Fruit fly (Drosophila melanogaster): ENCODE measurements around the gene CG11035.

Gene CG11035

DNA sequence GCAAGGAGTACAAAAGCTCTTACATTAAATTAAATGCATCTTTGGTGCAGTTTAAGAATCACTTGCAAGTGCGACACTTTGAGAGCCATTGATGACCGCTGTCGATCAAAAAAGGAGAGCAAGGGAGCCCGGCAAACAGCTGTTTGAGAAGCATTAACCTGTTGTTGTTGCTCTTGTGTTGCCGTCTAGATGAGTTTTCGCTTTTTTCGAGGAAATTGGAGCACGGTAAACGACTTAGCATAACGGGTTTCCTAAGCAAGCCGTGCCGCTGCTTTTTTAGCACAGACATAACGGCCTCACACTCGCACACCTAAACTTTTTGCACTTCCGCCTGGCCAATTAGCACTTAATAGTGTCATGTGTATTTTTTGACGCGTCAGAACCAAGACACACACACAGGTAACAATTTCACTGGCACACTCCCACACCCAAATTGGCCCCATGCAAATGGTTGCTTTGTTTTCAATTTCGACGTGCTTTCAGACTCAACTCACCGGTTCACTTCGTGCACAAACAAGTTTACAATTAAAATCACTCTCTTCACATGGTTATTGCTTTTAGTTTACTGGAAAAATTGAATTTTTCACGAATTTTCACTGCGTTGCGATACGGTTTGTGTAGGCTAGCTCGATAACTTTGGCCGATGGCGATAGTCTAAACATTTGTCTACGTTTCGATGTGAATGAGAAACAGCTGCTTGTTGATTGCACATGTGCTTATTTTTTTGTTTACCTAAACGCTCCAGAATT, 2.5 kb downstream of the CG11035 start, which contains the start of the genes CG10903 and CG2747 (continued):
- TF ChIP-seq sna (GFP tag; IDR thresholded peaks at IDR 0.05; ENCODE audit: partially characterized antibody) (no peak), CG15514 (GFP tag; optimal IDR thresholded peaks at IDR 0.05) (peak; percentile 94), peb (GFP tag; IDR thresholded peaks at IDR 0.05) (no peak), Poxn (GFP tag; IDR thresholded peaks at IDR 0.05) (no peak), nom (GFP tag; optimal IDR thresholded peaks at IDR 0.05) (no peak), CkIIα-i1 (GFP tag; IDR thresholded peaks at IDR 0.05) (no peak), CG10979 (tag; optimal IDR thresholded peaks at IDR 0.05) (no peak), Nf-YB (GFP tag; optimal IDR thresholded peaks at IDR 0.05) (no peak), Six4 (GFP tag; optimal IDR thresholded peaks at IDR 0.05) (no peak), dpn (GFP tag; optimal IDR thresholded peaks at IDR 0.05) (peak in 1 of 2 experiments; percentile 10), tna (GFP tag; IDR thresholded peaks at IDR 0.05; ENCODE audit: partially characterized antibody) (peak; percentile 35), dati (GFP tag; IDR thresholded peaks at IDR 0.05) (no peak), Bteb2 (GFP tag; optimal IDR thresholded peaks at IDR 0.05) (no peak), zf30C (GFP tag; optimal IDR thresholded peaks at IDR 0.05) (no peak), Hr3 (GFP tag; optimal IDR thresholded peaks at IDR 0.05) (no peak), hkb (optimal IDR thresholded peaks at IDR 0.05) (no peak), hkb (GFP tag; IDR thresholded peaks at IDR 0.05) (no peak), CG6791 (GFP tag; IDR thresholded peaks at IDR 0.05; ENCODE audit: partially characterized antibody) (peak; percentile 68; the same call in 2 of the 3 replicates), CG6689 (GFP tag; IDR thresholded peaks at IDR 0.05) (no peak), ato (GFP tag; IDR thresholded peaks at IDR 0.05; ENCODE audit: partially characterized antibody) (peak; percentile 46; the same call in 1 of the 2 replicates), NK7.1 (GFP tag; optimal IDR thresholded peaks at IDR 0.05) (no peak), CG8290 (GFP tag; optimal IDR thresholded peaks at IDR 0.05) (no peak), CG8290 (tag; optimal IDR thresholded peaks at IDR 0.05) (no peak), tx (GFP tag; optimal IDR thresholded peaks at IDR 0.05) (peak; percentile 61), tin (GFP tag; optimal IDR thresholded peaks at IDR 0.05) (no peak), CG30403 (GFP tag; optimal IDR thresholded peaks at IDR 0.05) (no peak), bab2 (GFP tag; optimal IDR thresholded peaks at IDR 0.05) (no peak), CG2129 (GFP tag; IDR thresholded peaks at IDR 0.05; ENCODE audit: partially characterized antibody) (no peak; the same call in 1 of the 2 replicates), ken (GFP tag; IDR thresholded peaks at IDR 0.05) (no peak), p53 (GFP tag; optimal IDR thresholded peaks at IDR 0.05) (peak; percentile 36), emc (GFP tag; optimal IDR thresholded peaks at IDR 0.05) (no peak), Kr (GFP tag; optimal IDR thresholded peaks at IDR 0.05) (no peak), da (GFP tag; optimal IDR thresholded peaks at IDR 0.05) (no peak), gsb (GFP tag; IDR thresholded peaks at IDR 0.05) (no peak), run (tag; optimal IDR thresholded peaks at IDR 0.05) (no peak), CG2116 (GFP tag; optimal IDR thresholded peaks at IDR 0.05) (peak; percentile 61), CG6765 (GFP tag; optimal IDR thresholded peaks at IDR 0.05) (no peak), CG1832 (GFP tag; optimal IDR thresholded peaks at IDR 0.05) (no peak), phol (tag; optimal IDR thresholded peaks at IDR 0.05) (peak; percentile 43), twi (tag; optimal IDR thresholded peaks at IDR 0.05) (peak; percentile 45), CG4707 (GFP tag; optimal IDR thresholded peaks at IDR 0.05) (no peak), gcm (GFP tag; optimal IDR thresholded peaks at IDR 0.05) (no peak), Adf1 (GFP tag; IDR thresholded peaks at IDR 0.05) (no peak), CG17829 (tag; optimal IDR thresholded peaks at IDR 0.05) (peak; percentile 17), Chrac-16 (GFP tag; optimal IDR thresholded peaks at IDR 0.05) (no peak), Drgx (GFP tag; IDR thresholded peaks at IDR 0.05) (no peak), Dref (GFP tag; IDR thresholded peaks at IDR 0.05) (peak; percentile 68), CG12219 (GFP tag; optimal IDR thresholded peaks at IDR 0.05) (no peak), jing (GFP tag; optimal IDR thresholded peaks at IDR 0.05) (no peak), so (GFP tag; IDR thresholded peaks at IDR 0.05) (no peak), CG5953 (GFP tag; IDR thresholded peaks at IDR 0.05) (no peak)
